Worm (Caenorhabditis elegans) whole organism, mixed stage, embryonic: ENCODE measurements around the gene nhr-100.

Experiments used
- ces-1 ChIP-seq: fragments of 150-350 bp; optimal IDR thresholded peaks from 2 replicates; lab custom pipeline; 2014; ENCODE audit warnings: missing biosample characterization, missing genetic modification reagents, missing genetic modification characterization
- elt-1 ChIP-seq: sonication (generic microtip); optimal IDR thresholded peaks from 2 replicates; lab custom pipeline; 2017; ENCODE audit warnings: missing genetic modification characterization, mild to moderate bottlenecking, missing compliant biosample characterization, antibody characterized with exemption, moderate library complexity, borderline replicate concordance; ENCODE audit not compliant: insufficient read depth
- lin-13 ChIP-seq: fragments of 150-350 bp; optimal IDR thresholded peaks from 2 replicates; lab custom pipeline; 2014; ENCODE audit warnings: missing biosample characterization, missing genetic modification characterization
- nhr-12 ChIP-seq: fragments of 150-350 bp; optimal IDR thresholded peaks from 2 replicates; lab custom pipeline; 2014; ENCODE audit warnings: missing biosample characterization, missing genetic modification characterization
- nhr-237 ChIP-seq: fragments of 150-350 bp; optimal IDR thresholded peaks from 2 replicates; lab custom pipeline; 2014; ENCODE audit warnings: missing biosample characterization, missing genetic modification characterization
- nhr-28 ChIP-seq: fragments of 150-350 bp; optimal IDR thresholded peaks from 2 replicates; lab custom pipeline; 2014; ENCODE audit warnings: missing biosample characterization, missing genetic modification characterization
- pha-4 ChIP-seq: fragments of 150-350 bp; optimal IDR thresholded peaks from 2 replicates; lab custom pipeline; 2018; ENCODE audit warnings: missing biosample characterization, missing genetic modification reagents, missing genetic modification characterization
- unc-62 ChIP-seq: fragments of 150-350 bp; optimal IDR thresholded peaks from 2 replicates; lab custom pipeline; 2014; ENCODE audit warnings: missing biosample characterization, missing genetic modification reagents, missing genetic modification characterization

DNA sequence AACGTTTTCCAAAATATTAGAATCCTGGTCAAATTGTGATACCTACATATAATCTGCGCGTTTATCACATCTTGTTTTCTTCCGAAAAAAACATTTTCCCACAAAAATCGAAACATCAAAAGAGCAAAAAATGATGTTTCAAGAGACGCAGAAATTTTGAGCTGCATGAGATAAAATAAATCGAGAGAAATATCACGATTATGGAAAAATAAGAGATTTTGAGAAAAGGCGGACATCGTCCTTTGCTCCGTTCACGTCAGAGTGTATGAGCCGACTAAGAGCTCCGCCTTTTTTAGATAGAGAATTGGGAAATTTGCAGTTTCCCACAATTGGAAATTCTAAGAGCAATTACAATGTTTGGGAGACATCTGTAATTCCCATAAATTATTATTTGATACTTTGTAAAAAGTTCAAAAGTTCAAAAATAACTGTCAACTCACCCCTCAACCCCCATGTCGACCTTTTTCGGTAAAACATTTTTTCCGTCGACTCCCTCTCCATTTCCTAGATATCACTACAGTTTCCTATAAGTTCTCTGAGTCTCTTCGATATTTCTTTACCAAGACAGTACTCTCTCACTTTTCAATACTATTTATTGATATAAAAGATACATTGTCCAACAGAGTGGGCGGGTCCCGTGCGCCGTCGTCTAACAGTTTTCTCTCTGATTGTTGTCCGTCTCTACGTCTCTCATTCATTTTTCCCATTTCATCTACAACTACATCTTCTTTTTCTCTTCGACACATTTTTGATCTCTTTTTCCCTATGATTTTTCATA lies 28.4 kb downstream of the nhr-100 start:
- TF ChIP-seq unc-62 (GFP tag; lab: Kevin White, UChicago) (no peak), pha-4 (tag; lab: Kevin White, UChicago) (no peak), elt-1 (tag; lab: Kevin White, UChicago) (no peak), nhr-237 (tag; lab: Kevin White, UChicago) (no peak), nhr-28 (tag; lab: Kevin White, UChicago) (no peak), ces-1 (GFP tag; lab: Kevin White, UChicago) (no peak), nhr-12 (tag; lab: Kevin White, UChicago) (no peak), lin-13 (tag; lab: Kevin White, UChicago) (no peak)
